Worm (Caenorhabditis elegans) whole organism, late embryonic: ENCODE data around the gene clec-140.

ENCODE experiments used
- C08G9.2 ChIP-seq: sonication (generic microtip); optimal IDR thresholded peaks from 2 replicates; lab custom pipeline; 2016; ENCODE audit warnings: mild to moderate bottlenecking, missing genetic modification characterization, moderate library complexity, missing compliant biosample characterization
- C38D4.7 ChIP-seq: fragments of 200-800 bp; sonication (Bioruptor generic); optimal IDR thresholded peaks from 2 replicates; lab custom pipeline; 2018; ENCODE audit warnings: mild to moderate bottlenecking, missing genetic modification characterization, moderate library complexity, missing compliant biosample characterization
- K09A11.1 ChIP-seq: sonication (generic microtip); optimal IDR thresholded peaks from 2 replicates; lab custom pipeline; 2017; ENCODE audit warnings: antibody characterized with exemption, mild to moderate bottlenecking, missing genetic modification characterization, missing compliant biosample characterization; ENCODE audit not compliant: insufficient read depth
- T23F11.4 ChIP-seq: fragments of 200-800 bp; sonication (Bioruptor generic); optimal IDR thresholded peaks from 2 replicates; lab custom pipeline; 2018; ENCODE audit warnings: mild to moderate bottlenecking, missing genetic modification characterization, missing compliant biosample characterization
- ahr-1 ChIP-seq: sonication (generic microtip); optimal IDR thresholded peaks from 2 replicates; lab custom pipeline; 2016; ENCODE audit warnings: missing genetic modification characterization, missing compliant biosample characterization
- ceh-14 ChIP-seq: sonication (generic microtip); optimal IDR thresholded peaks from 2 replicates; lab custom pipeline; 2016; ENCODE audit warnings: missing genotype, missing genetic modification characterization, missing compliant biosample characterization
- ceh-18 ChIP-seq: sonication (generic microtip); optimal IDR thresholded peaks from 2 replicates; lab custom pipeline; 2016; ENCODE audit warnings: missing genetic modification characterization, missing compliant biosample characterization
- ceh-24 ChIP-seq: sonication (generic microtip); optimal IDR thresholded peaks from 2 replicates; lab custom pipeline; 2016; ENCODE audit warnings: mild to moderate bottlenecking, missing genetic modification characterization, missing compliant biosample characterization
- ceh-30 ChIP-seq: fragments of 150-350 bp; optimal IDR thresholded peaks from 2 replicates; lab custom pipeline; 2014; ENCODE audit warnings: missing biosample characterization, missing genetic modification characterization
- ceh-48 ChIP-seq: sonication (generic microtip); optimal IDR thresholded peaks from 2 replicates; lab custom pipeline; 2016; ENCODE audit warnings: missing genetic modification characterization, inconsistent platforms, missing compliant biosample characterization
- ceh-9 ChIP-seq: sonication (generic microtip); optimal IDR thresholded peaks from 2 replicates; lab custom pipeline; 2016; ENCODE audit warnings: mild to moderate bottlenecking, missing genetic modification characterization, inconsistent platforms, missing compliant biosample characterization
- dmd-4 ChIP-seq: sonication (generic microtip); optimal IDR thresholded peaks from 2 replicates; lab custom pipeline; 2016; ENCODE audit warnings: borderline replicate concordance, missing genetic modification characterization, missing compliant biosample characterization
- dve-1 ChIP-seq: sonication (generic microtip); optimal IDR thresholded peaks from 2 replicates; lab custom pipeline; 2017; ENCODE audit warnings: antibody characterized with exemption, mild to moderate bottlenecking, missing genetic modification characterization, missing compliant biosample characterization
- elt-2 ChIP-seq: sonication (generic microtip); optimal IDR thresholded peaks from 2 replicates; lab custom pipeline; 2016; ENCODE audit warnings: missing genetic modification reagents, missing genetic modification characterization, missing compliant biosample characterization
- elt-4 ChIP-seq: sonication (generic microtip); optimal IDR thresholded peaks from 2 replicates; lab custom pipeline; 2016; ENCODE audit warnings: missing genetic modification characterization, missing compliant biosample characterization
- ets-4 ChIP-seq: sonication (generic microtip); optimal IDR thresholded peaks from 2 replicates; lab custom pipeline; 2016; ENCODE audit warnings: missing genetic modification characterization, missing compliant biosample characterization
- eyg-1 ChIP-seq: sonication (generic microtip); optimal IDR thresholded peaks from 2 replicates; lab custom pipeline; 2016; ENCODE audit warnings: missing genotype, missing genetic modification characterization, missing compliant biosample characterization
- fax-1 ChIP-seq: sonication (generic microtip); optimal IDR thresholded peaks from 2 replicates; lab custom pipeline; 2016; ENCODE audit warnings: missing genotype, missing genetic modification characterization, missing compliant biosample characterization
- hlh-30 ChIP-seq: sonication (generic microtip); optimal IDR thresholded peaks from 2 replicates; lab custom pipeline; 2017; ENCODE audit warnings: antibody characterized with exemption, missing genetic modification characterization, missing compliant biosample characterization; ENCODE audit not compliant: insufficient read depth
- hlh-6 ChIP-seq: sonication (generic microtip); optimal IDR thresholded peaks from 2 replicates; lab custom pipeline; 2016; ENCODE audit warnings: missing genotype, missing genetic modification characterization, missing compliant biosample characterization
- hlh-8 ChIP-seq: sonication (generic microtip); optimal IDR thresholded peaks from 2 replicates; lab custom pipeline; 2016; ENCODE audit warnings: missing genotype, missing genetic modification characterization, missing compliant biosample characterization
- lim-6 ChIP-seq: sonication (generic microtip); optimal IDR thresholded peaks from 2 replicates; lab custom pipeline; 2016; ENCODE audit warnings: missing genetic modification characterization, missing compliant biosample characterization
- lin-11 ChIP-seq: fragments of 200-800 bp; sonication (Bioruptor generic); optimal IDR thresholded peaks from 2 replicates; lab custom pipeline; 2018; ENCODE audit warnings: mild to moderate bottlenecking, missing genetic modification characterization, missing compliant biosample characterization
- madf-2 ChIP-seq: sonication (generic microtip); optimal IDR thresholded peaks from 2 replicates; lab custom pipeline; 2017; ENCODE audit warnings: missing genetic modification characterization, missing compliant biosample characterization
- mec-3 ChIP-seq: sonication (generic microtip); optimal IDR thresholded peaks from 2 replicates; lab custom pipeline; 2016; ENCODE audit warnings: borderline replicate concordance, missing genetic modification characterization, missing compliant biosample characterization
- nhr-11 ChIP-seq: fragments of 150-350 bp; optimal IDR thresholded peaks from 2 replicates; lab custom pipeline; 2014; ENCODE audit warnings: missing biosample characterization, missing genetic modification characterization
- npax-4 ChIP-seq: sonication (generic microtip); optimal IDR thresholded peaks from 2 replicates; lab custom pipeline; 2016; ENCODE audit warnings: missing genetic modification characterization, missing compliant biosample characterization
- pag-3 ChIP-seq: sonication (generic microtip); optimal IDR thresholded peaks from 2 replicates; lab custom pipeline; 2016; ENCODE audit warnings: missing compliant biosample characterization, missing genetic modification characterization, borderline replicate concordance
- pha-2 ChIP-seq: sonication (generic microtip); optimal IDR thresholded peaks from 2 replicates; lab custom pipeline; 2017; ENCODE audit warnings: mild to moderate bottlenecking, missing genetic modification characterization, missing compliant biosample characterization
- ref-2 ChIP-seq: sonication (generic microtip); optimal IDR thresholded peaks from 2 replicates; lab custom pipeline; 2016; ENCODE audit warnings: missing genetic modification characterization, missing compliant biosample characterization
- sox-4 ChIP-seq: sonication (generic microtip); optimal IDR thresholded peaks from 2 replicates; lab custom pipeline; 2017; ENCODE audit warnings: mild to moderate bottlenecking, missing genetic modification characterization, inconsistent platforms, missing compliant biosample characterization
- syd-9 ChIP-seq: sonication (generic microtip); optimal IDR thresholded peaks from 2 replicates; lab custom pipeline; 2016; ENCODE audit warnings: mild to moderate bottlenecking, missing genetic modification characterization, moderate library complexity, missing compliant biosample characterization
- tbx-2 ChIP-seq: sonication (generic microtip); optimal IDR thresholded peaks from 2 replicates; lab custom pipeline; 2016; ENCODE audit warnings: missing genetic modification characterization, missing compliant biosample characterization
- tbx-7 ChIP-seq: sonication (generic microtip); optimal IDR thresholded peaks from 2 replicates; lab custom pipeline; 2016; ENCODE audit warnings: missing genotype, missing genetic modification characterization, missing compliant biosample characterization
- unc-3 ChIP-seq, 2 experiments: fragments of 200-800 bp in 1 of 2; sonication (Bioruptor generic) in 1 of 2; sonication (generic microtip) in 1 of 2; conservative IDR thresholded peaks in 1 of 2; optimal IDR thresholded peaks in 1 of 2; 2 replicates each; pipeline versions ENCODE4 v1.3.6 to Lab custom; 2016 to 2022; ENCODE audit warnings: missing compliant biosample characterization in 2 of 2, missing genetic modification characterization in 2 of 2, missing genetic modification reagents in 1 of 2
- unc-55 ChIP-seq: sonication (generic microtip); optimal IDR thresholded peaks from 2 replicates; lab custom pipeline; 2017; ENCODE audit warnings: missing biosample characterization, missing genetic modification reagents, missing genetic modification characterization
- unc-86 ChIP-seq: sonication (generic microtip); optimal IDR thresholded peaks from 2 replicates; lab custom pipeline; 2016; ENCODE audit warnings: missing genetic modification characterization, missing compliant biosample characterization
- ztf-16 ChIP-seq: sonication (generic microtip); optimal IDR thresholded peaks from 2 replicates; lab custom pipeline; 2017; ENCODE audit warnings: missing genetic modification characterization, missing compliant biosample characterization

Gene clec-140

ce11 chrII:4681391-4681790, 8.5 kb downstream of the clec-140 start, which contains the start of gene T05A7.7:
Gene T05A7.7 (minus strand): TSS chrII:4681491.
- TF ChIP-seq ceh-30 (tag; lab: Kevin White, UChicago) (no peak), ceh-24 (tag; lab: Kevin White, UChicago) (no peak), ztf-16 (no peak), fax-1 (tag; lab: Kevin White, UChicago) (no peak), madf-2 (tag; lab: Kevin White, UChicago) (no peak), tbx-7 (no peak), ahr-1 (tag; lab: Kevin White, UChicago) (no peak), unc-55 (GFP tag; lab: Kevin White, UChicago) (no peak), eyg-1 (tag; lab: Kevin White, UChicago) (no peak), lim-6 (tag; lab: Kevin White, UChicago) (no peak), hlh-6 (tag; lab: Kevin White, UChicago) (no peak), K09A11.1 (tag; lab: Kevin White, UChicago) (no peak), ceh-14 (tag; lab: Kevin White, UChicago) (no peak), sox-4 (tag; lab: Kevin White, UChicago) (no peak), ets-4 (tag; lab: Kevin White, UChicago) (no peak), unc-86 (tag; lab: Kevin White, UChicago) (no peak)

DNA sequence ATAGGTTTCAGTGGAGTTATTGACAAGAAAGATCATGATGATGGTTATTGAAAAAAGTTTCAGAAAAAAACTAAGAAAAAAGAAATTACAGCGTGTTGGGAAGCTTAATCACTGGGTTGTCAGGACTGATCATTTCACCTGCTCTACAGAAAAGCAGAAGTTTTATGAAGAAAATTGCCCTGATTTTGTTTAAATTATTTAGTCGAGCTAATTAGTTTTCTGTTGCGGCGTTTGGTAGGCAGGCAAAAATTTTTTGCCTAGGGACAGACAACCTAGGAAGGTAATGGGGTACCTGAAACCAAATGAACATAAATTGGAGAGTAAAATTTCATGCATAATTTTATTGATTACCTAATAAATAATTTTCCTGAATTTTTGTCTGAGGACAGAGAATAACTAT, 10.8 kb downstream of the clec-140 start, which contains the start of gene sre-40:
Gene sre-40, minus strand, starts transcription at position 101 of the 400 bp plus-strand sequence.
- no peak for TF ChIP-seq tbx-2 (tag; lab: Kevin White, UChicago)
- TF ChIP-seq hlh-8 (tag; lab: Kevin White, UChicago): no peak
- TF ChIP-seq lin-11 (tag; lab: Kevin White, UChicago): no peak

DNA sequence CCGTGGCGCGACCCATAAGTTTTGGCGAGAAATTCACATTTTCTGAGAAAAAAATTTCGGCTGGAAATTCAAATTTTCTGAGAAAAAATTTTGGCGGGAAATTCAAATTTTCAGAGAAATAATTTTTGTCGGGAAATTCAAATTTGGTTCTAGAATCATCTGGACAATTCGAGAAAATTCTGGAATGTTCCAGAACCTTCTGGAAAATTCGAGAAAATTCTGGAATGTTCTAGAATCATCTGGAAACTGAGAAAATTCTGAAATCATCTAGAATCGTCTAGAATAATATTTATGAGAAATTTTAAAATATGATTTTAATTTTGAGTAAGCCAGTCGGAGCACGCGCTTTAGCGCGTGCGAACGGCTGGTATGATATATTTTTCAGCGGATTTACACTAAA, 12.0 kb downstream of the clec-140 start:
- TF ChIP-seq ceh-30 (tag; lab: Kevin White, UChicago) (no peak), C08G9.2 (tag; lab: Kevin White, UChicago) (no peak), hlh-30 (tag; lab: Kevin White, UChicago) (no peak)

DNA sequence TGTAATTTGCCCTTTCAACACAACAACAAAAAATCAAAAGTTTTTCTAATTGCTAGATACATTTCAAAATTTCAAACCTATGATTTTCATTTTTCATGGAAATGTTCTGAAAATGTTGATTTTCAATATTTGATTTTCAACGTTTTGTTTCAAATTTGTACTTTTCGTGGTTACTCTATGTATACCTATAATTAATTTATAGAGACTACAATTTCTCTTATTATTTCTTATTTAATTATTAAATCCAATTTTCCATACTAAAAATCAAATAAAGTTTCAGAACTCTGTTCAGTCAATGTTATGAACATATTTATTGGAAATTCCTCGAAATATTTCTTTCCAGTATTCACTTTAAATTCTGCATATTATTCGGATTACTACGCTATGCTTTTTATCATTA, 14.1 kb downstream of the clec-140 start, which contains the start of gene sre-39:
Gene sre-39, plus strand, starts transcription at position 301 of the 400 bp plus-strand sequence.
- no peak for TF ChIP-seq lin-11 (tag; lab: Kevin White, UChicago)
- TF ChIP-seq pha-2 (tag; lab: Kevin White, UChicago): no peak
- no peak for TF ChIP-seq elt-4 (tag; lab: Kevin White, UChicago)
- TF ChIP-seq, all 69 proteins: peak for 0

- TF ChIP-seq unc-3 (GFP tag; conservative IDR thresholded peaks at IDR 0.05; lab: Robert Waterston, UW): no peak
- no peak for TF ChIP-seq unc-3 (tag; optimal IDR thresholded peaks at IDR 0.05; lab: Kevin White, UChicago)
- TF ChIP-seq ceh-18 (tag; lab: Kevin White, UChicago): no peak
- TF ChIP-seq K09A11.1 (tag; lab: Kevin White, UChicago): no peak
Measured at ce11 chrII:4689477-4689876, 16.6 kb downstream of the clec-140 start, which contains the start of gene F10G7.12. Gene F10G7.12 (plus strand): TSS chrII:4689777.

DNA sequence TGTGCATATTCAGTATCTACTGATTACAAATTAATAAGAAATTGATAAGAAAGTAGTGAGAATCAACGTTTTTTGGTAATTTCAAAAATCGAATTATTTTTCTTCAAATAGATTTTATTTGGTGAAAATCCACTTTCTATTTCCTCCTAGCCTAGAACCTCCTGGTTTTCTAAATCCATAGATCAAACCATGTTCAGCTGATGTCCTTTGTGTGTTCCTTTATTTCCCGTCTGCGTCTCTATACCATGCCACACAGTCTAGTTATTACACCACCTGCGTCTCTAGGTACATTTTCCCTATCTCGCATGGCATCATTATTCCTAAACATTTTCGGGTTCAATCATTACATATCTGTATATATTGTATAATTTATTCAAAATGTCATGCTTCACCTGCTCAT, 20.3 kb downstream of the clec-140 start, which contains the start of gene F10G7.5:
Gene F10G7.5, plus strand, starts transcription at position 286 of the 400 bp plus-strand sequence.
- TF ChIP-seq npax-4 (no peak), fax-1 (tag; lab: Kevin White, UChicago) (no peak), hlh-8 (tag; lab: Kevin White, UChicago) (no peak), elt-2 (tag; lab: Kevin White, UChicago) (peak; percentile 43), K09A11.1 (tag; lab: Kevin White, UChicago) (no peak)

DNA sequence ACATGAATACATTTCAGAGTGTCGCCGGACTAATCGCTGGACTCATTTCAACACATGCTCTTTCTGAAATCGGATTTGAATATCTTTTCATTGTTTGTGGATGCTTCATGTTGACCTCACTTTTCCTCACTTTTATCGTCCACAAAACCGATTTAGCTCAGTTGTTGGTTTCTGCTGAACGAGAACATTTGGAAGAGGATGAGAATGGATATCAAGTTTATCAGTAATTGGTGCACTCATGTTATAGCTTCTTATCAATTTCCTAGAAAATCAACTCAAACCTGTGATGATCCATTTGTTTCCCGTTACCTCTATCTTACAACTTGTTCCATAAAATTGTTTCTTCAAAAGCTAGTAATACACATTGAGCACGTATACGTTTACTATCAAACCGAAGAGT, 23.2 kb downstream of the clec-140 start:
- no peak for TF ChIP-seq nhr-11 (tag; lab: Kevin White, UChicago)
- no peak for TF ChIP-seq ceh-18 (tag; lab: Kevin White, UChicago)
- TF ChIP-seq lin-11 (tag; lab: Kevin White, UChicago): no peak
- TF ChIP-seq fax-1 (tag; lab: Kevin White, UChicago): no peak
- TF ChIP-seq pag-3: no peak
- no peak for TF ChIP-seq mec-3 (tag; lab: Kevin White, UChicago)
- TF ChIP-seq ref-2 (tag; lab: Kevin White, UChicago): no peak
- no peak for TF ChIP-seq T23F11.4 (GFP tag; lab: Kevin White, UChicago)
- no peak for TF ChIP-seq syd-9 (tag; lab: Kevin White, UChicago)
- no peak for TF ChIP-seq ceh-9
- no peak for TF ChIP-seq C38D4.7 (GFP tag; lab: Kevin White, UChicago)
- TF ChIP-seq sox-4 (tag; lab: Kevin White, UChicago): no peak
- no peak for TF ChIP-seq dve-1 (tag; lab: Kevin White, UChicago)
- no peak for TF ChIP-seq ceh-48 (tag; lab: Kevin White, UChicago)
- no peak for TF ChIP-seq dmd-4 (tag; lab: Kevin White, UChicago)
